Fruit fly (Drosophila melanogaster): ENCODE results near the gene CG14089.
A peak's percentile ranks its signal among the peaks of the same experiment; 100 is the strongest.

Gene CG14089

DNA sequence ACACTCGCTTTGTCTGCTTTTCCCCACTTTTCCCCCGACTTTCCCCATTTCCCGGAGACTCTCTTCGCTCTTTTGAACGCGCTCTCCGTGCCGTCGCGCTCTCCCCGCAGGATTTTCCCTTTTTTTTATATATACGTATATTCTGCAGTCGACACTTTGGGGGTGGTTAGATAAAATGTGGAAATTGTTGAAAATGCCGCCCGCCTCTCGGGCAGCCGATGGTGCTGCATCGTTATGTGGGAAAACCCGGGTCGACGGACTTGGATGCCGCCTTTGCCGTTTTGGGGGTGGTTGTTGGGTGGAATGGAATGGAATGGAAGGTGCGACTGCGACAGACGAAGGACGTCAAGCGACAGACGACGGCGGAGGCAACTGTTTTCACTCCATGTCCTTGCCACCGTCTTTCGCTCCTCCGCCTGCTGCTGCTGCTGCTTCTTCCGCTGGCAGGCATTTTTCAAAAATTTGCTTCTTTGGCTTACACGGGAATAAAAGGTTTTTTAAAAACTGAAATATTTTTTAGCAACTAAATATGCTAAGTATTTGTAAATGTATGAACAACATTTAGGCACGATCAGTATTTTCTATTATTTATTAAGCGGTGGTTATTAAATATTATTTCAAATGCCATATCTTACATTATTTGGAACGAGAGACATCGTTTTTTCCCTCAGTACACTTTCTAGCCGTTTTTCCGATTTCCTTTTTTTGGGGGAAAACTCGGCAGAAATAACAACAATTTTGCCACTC is 49.6 kb downstream of the CG14089 start (continued):
- TF ChIP-seq bsh (GFP tag; optimal IDR thresholded peaks at IDR 0.05): peak in 1 of 2 experiments; percentile 41
- TF ChIP-seq CG8388 (GFP tag; optimal IDR thresholded peaks at IDR 0.05): peak; percentile 14
- no peak for TF ChIP-seq CkIIα-i1 (GFP tag; IDR thresholded peaks at IDR 0.05)
- TF ChIP-seq NC2β (GFP tag; optimal IDR thresholded peaks at IDR 0.05): no peak
- peak; percentile 45; the same call in 1 of the 3 replicates for TF ChIP-seq tgo (GFP tag; IDR thresholded peaks at IDR 0.05)
- no peak for TF ChIP-seq ken (GFP tag; IDR thresholded peaks at IDR 0.05)
- no peak for TF ChIP-seq shn (GFP tag; optimal IDR thresholded peaks at IDR 0.05)
- TF ChIP-seq CG18619 (GFP tag; optimal IDR thresholded peaks at IDR 0.05): no peak
- no peak for TF ChIP-seq Dfd (GFP tag; optimal IDR thresholded peaks at IDR 0.05)
- no peak for TF ChIP-seq otp (GFP tag; IDR thresholded peaks at IDR 0.05)
- no peak for TF ChIP-seq CG6272 (GFP tag; IDR thresholded peaks at IDR 0.05)
- no peak for TF ChIP-seq CG9215 (GFP tag; IDR thresholded peaks at IDR 0.05)
- TF ChIP-seq CG32532 (GFP tag; IDR thresholded peaks at IDR 0.05): no peak
- TF ChIP-seq CG10274 (GFP tag; optimal IDR thresholded peaks at IDR 0.05): no peak
- TF ChIP-seq CG7839 (tag; optimal IDR thresholded peaks at IDR 0.05): peak; percentile 52
- TF ChIP-seq ftz-f1 (GFP tag; optimal IDR thresholded peaks at IDR 0.05): no peak
- TF ChIP-seq Meics (GFP tag; optimal IDR thresholded peaks at IDR 0.05): peak; percentile 43
- TF ChIP-seq sqz (GFP tag; optimal IDR thresholded peaks at IDR 0.05): peak; percentile 19
- TF ChIP-seq grn (GFP tag; optimal IDR thresholded peaks at IDR 0.05): no peak
- no peak for TF ChIP-seq CG12104 (GFP tag; optimal IDR thresholded peaks at IDR 0.05)
- no peak for TF ChIP-seq z (GFP tag; IDR thresholded peaks at IDR 0.05)
- no peak for TF ChIP-seq Nf-YA (GFP tag; IDR thresholded peaks at IDR 0.05)
- TF ChIP-seq PHDP (tag; optimal IDR thresholded peaks at IDR 0.05): peak; percentile 44
- TF ChIP-seq CG10979 (tag; optimal IDR thresholded peaks at IDR 0.05): peak; percentile 9
- no peak for TF ChIP-seq tup (GFP tag; optimal IDR thresholded peaks at IDR 0.05)
- TF ChIP-seq CG12942 (GFP tag; optimal IDR thresholded peaks at IDR 0.05): no peak
- TF ChIP-seq H15 (GFP tag; IDR thresholded peaks at IDR 0.05): no peak
- TF ChIP-seq CG17359 (tag; optimal IDR thresholded peaks at IDR 0.05): no peak
- TF ChIP-seq ssp (GFP tag; IDR thresholded peaks at IDR 0.05): no peak
- no peak for TF ChIP-seq CG11398 (GFP tag; optimal IDR thresholded peaks at IDR 0.05)
- no peak for TF ChIP-seq Aef1 (GFP tag; IDR thresholded peaks at IDR 0.05)
- peak; percentile 89 for TF ChIP-seq abd-A (tag; optimal IDR thresholded peaks at IDR 0.05)
- no peak for TF ChIP-seq pan (optimal IDR thresholded peaks at IDR 0.05)
- no peak for TF ChIP-seq pan (GFP tag; optimal IDR thresholded peaks at IDR 0.05 in 1 of 2, IDR thresholded peaks at IDR 0.05 in 1 of 2)
- no peak for TF ChIP-seq eyg (GFP tag; optimal IDR thresholded peaks at IDR 0.05)
- TF ChIP-seq CG33557 (GFP tag; optimal IDR thresholded peaks at IDR 0.05): no peak
- no peak for TF ChIP-seq dimm (GFP tag; IDR thresholded peaks at IDR 0.05)
- TF ChIP-seq tap (tag; optimal IDR thresholded peaks at IDR 0.05): no peak
- TF ChIP-seq CG12659 (GFP tag; optimal IDR thresholded peaks at IDR 0.05): peak; percentile 18
- TF ChIP-seq unc-4 (GFP tag; IDR thresholded peaks at IDR 0.05; ENCODE audit: partially characterized antibody): no peak
- peak; percentile 64 for TF ChIP-seq Ets65A (GFP tag)
- peak; percentile 26 for TF ChIP-seq CG17385 (GFP tag; optimal IDR thresholded peaks at IDR 0.05)
- TF ChIP-seq inv (GFP tag; IDR thresholded peaks at IDR 0.05; ENCODE audit: partially characterized antibody): no peak
- TF ChIP-seq tna (GFP tag; IDR thresholded peaks at IDR 0.05; ENCODE audit: partially characterized antibody): no peak
- no peak for TF ChIP-seq CG14667 (GFP tag; IDR thresholded peaks at IDR 0.05)
- no peak for TF ChIP-seq CG2129 (GFP tag; IDR thresholded peaks at IDR 0.05; ENCODE audit: partially characterized antibody)
- TF ChIP-seq en (GFP tag; optimal IDR thresholded peaks at IDR 0.05): no peak
- TF ChIP-seq mld (GFP tag; IDR thresholded peaks at IDR 0.05; ENCODE audit: partially characterized antibody): no peak
- no peak for TF ChIP-seq CG4282 (GFP tag; optimal IDR thresholded peaks at IDR 0.05)
- 0 out of 2 replicates have a peak, but pooled peaks have one; percentile 8 for TF ChIP-seq esg (GFP tag; conservative IDR thresholded peaks at IDR 0.05)
